Worm (Caenorhabditis elegans) whole organism, L3 larva: ENCODE results near the gene C26B9.6.

Source experiments
- R02D3.7 ChIP-seq: fragments of 150-350 bp; optimal IDR thresholded peaks from 2 replicates; lab custom pipeline; 2014; ENCODE audit warnings: missing biosample characterization, missing genetic modification characterization
- fkh-2 ChIP-seq: fragments of 150-350 bp; optimal IDR thresholded peaks from 2 replicates; lab custom pipeline; 2014; ENCODE audit warnings: missing biosample characterization, missing genetic modification reagents, missing genetic modification characterization
- lsy-12 ChIP-seq: sonication (generic microtip); optimal IDR thresholded peaks from 2 replicates; lab custom pipeline; 2016; ENCODE audit warnings: mild to moderate bottlenecking, missing genetic modification characterization, missing compliant biosample characterization
- nfya-1 ChIP-seq: sonication (generic microtip); optimal IDR thresholded peaks from 2 replicates; lab custom pipeline; 2017; ENCODE audit warnings: missing genetic modification characterization, mild to moderate bottlenecking, missing compliant biosample characterization, antibody characterized with exemption, moderate library complexity; ENCODE audit not compliant: insufficient read depth
- nhr-237 ChIP-seq: fragments of 150-350 bp; optimal IDR thresholded peaks from 2 replicates; lab custom pipeline; 2014; ENCODE audit warnings: missing biosample characterization, missing genetic modification characterization
- nhr-25 ChIP-seq: sonication (generic microtip); optimal IDR thresholded peaks from 2 replicates; lab custom pipeline; 2017; ENCODE audit warnings: missing biosample characterization, missing genetic modification characterization
- zag-1 ChIP-seq: fragments of 150-350 bp; optimal IDR thresholded peaks from 2 replicates; lab custom pipeline; 2014; ENCODE audit warnings: missing biosample characterization, missing genetic modification characterization

Gene C26B9.6

DNA sequence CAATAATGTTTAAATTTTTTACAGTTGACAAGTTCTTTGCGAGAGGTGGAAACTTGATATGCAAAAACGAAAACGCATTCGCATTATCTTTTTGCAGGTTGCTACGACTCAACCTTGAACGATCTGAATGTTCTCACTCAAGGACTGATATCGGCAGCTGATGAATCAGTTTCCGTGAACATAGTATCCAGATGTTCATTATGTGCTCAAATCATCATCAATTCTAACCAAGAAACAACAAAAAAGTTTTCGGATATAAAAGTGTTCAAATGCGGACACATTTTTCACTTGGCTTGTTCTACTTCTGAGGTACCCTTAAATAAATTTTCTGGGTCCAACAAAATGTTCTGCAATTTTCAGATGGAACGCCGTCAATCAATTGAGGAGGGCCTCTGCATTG lies 46.2 kb downstream of the C26B9.6 start:
- TF ChIP-seq R02D3.7 (tag; lab: Kevin White, UChicago) (no peak), nhr-237 (tag; lab: Kevin White, UChicago) (no peak)

DNA sequence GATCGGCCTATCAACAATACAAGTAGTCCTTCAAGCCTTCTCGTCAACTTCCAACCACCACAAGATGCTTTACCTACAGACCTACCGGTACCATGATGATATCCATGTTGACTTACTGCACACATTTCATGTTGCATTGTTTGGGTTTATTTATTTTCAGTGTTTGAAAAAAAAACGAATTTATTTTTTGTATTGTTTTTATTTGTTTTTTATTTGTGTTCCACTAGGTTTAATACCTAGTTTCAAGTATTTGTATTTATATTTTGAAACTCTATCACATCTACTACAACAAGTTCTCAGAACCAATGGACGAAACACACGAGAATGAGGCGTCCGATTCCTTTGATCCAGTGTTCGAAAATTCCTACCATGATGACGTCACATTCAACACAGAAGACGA lies 51.7 kb downstream of the C26B9.6 start, which contains the start of gene vps-41:
vps-41 (plus strand) TSS at position 301 of the 400 bp plus-strand sequence.
- no peak for TF ChIP-seq nfya-1
- no peak for TF ChIP-seq fkh-2 (tag; lab: Kevin White, UChicago)
- TF ChIP-seq zag-1 = no peak
- TF ChIP-seq nhr-25 (tag; lab: Kevin White, UChicago) = no peak
- TF ChIP-seq lsy-12 (tag; lab: Kevin White, UChicago) = no peak
